Worm (Caenorhabditis elegans) whole organism, L1 larva: Measurements from ENCODE around the gene eri-5.

Experiments used
- dpl-1 ChIP-seq, 3 experiments: fragments of 150-350 bp in 2 of 3; sonication (generic microtip) in 1 of 3; optimal IDR thresholded peaks; 2 replicates each; lab custom pipeline; 2014 to 2017; ENCODE audit warnings: missing biosample characterization in 3 of 3, missing genetic modification characterization in 3 of 3, missing genetic modification reagents in 3 of 3
- lin-15B ChIP-seq: fragments of 150-350 bp; sonication (generic microtip); optimal IDR thresholded peaks from 3 replicates; lab custom pipeline; 2014; ENCODE audit warnings: missing biosample characterization, missing genetic modification characterization
- mep-1 ChIP-seq: fragments of 150-350 bp; optimal IDR thresholded peaks from 2 replicates; lab custom pipeline; 2014; ENCODE audit warnings: missing biosample characterization, missing genetic modification characterization

- TF ChIP-seq dpl-1 (GFP tag; optimal IDR thresholded peaks at IDR 0.05; lab: Kevin White, UChicago) (peak; percentile 40 to 72 (median 71)), mep-1 (tag; lab: Kevin White, UChicago) (peak; percentile 92), lin-15B (peak; percentile 3)
Observed at ce11 chrIV:2348862-2349321, 41.7 kb upstream of the eri-5 start, which contains the start of the genes ppgn-1 and tftc-1.
